Worm (Caenorhabditis elegans) whole organism, young adult: Measurements from ENCODE around the gene clec-21.
"Not testable (repeated sequence)": the region's sequence is repeated elsewhere in the genome, so short reads cannot be mapped to it uniquely, and the experiment has no call there.

Source experiments
- B0019.2 ChIP-seq: fragments of 200-800 bp; sonication (Bioruptor generic); conservative IDR thresholded peaks from 2 replicates; pipeline ENCODE4 v1.3.6; 2022; ENCODE audit warnings: missing genetic modification reagents, missing genetic modification characterization, missing compliant biosample characterization
- C06A6.2 ChIP-seq: fragments of 200-800 bp; sonication (Bioruptor generic); conservative IDR thresholded peaks from 2 replicates; pipeline ENCODE4 v1.3.6; 2022; ENCODE audit warnings: missing genetic modification characterization, missing compliant biosample characterization
- F10E7.11 ChIP-seq: sonication (generic microtip); optimal IDR thresholded peaks from 2 replicates; lab custom pipeline; 2017; ENCODE audit warnings: mild to moderate bottlenecking, missing genetic modification characterization, moderate library complexity, missing compliant biosample characterization
- F22D6.2 ChIP-seq: sonication (generic microtip); optimal IDR thresholded peaks from 2 replicates; lab custom pipeline; 2016; ENCODE audit warnings: mild to moderate bottlenecking, missing genetic modification characterization, missing compliant biosample characterization
- F52B5.7 ChIP-seq: sonication (generic microtip); optimal IDR thresholded peaks from 2 replicates; lab custom pipeline; 2016; ENCODE audit warnings: mild to moderate bottlenecking, missing genetic modification characterization, missing compliant biosample characterization
- F55B11.4 ChIP-seq: sonication (generic microtip); optimal IDR thresholded peaks from 2 replicates; lab custom pipeline; 2016; ENCODE audit warnings: missing compliant biosample characterization, missing genetic modification characterization, borderline replicate concordance; ENCODE audit not compliant: insufficient read depth
- F57C9.4 ChIP-seq: sonication (generic microtip); optimal IDR thresholded peaks from 2 replicates; lab custom pipeline; 2017; ENCODE audit warnings: mild to moderate bottlenecking, missing genetic modification characterization, missing compliant biosample characterization
- K11D2.4 ChIP-seq: fragments of 200-800 bp; sonication (Bioruptor generic); IDR thresholded peaks from 2 replicates; pipeline ENCODE4 v1.3.6; 2022; ENCODE audit warnings: missing genetic modification reagents, missing genetic modification characterization, missing compliant biosample characterization
- T07F8.4 ChIP-seq: sonication (generic microtip); optimal IDR thresholded peaks from 2 replicates; lab custom pipeline; 2016; ENCODE audit warnings: mild to moderate bottlenecking, missing genetic modification characterization, moderate library complexity, missing compliant biosample characterization
- Y95B8A.8 ChIP-seq: fragments of 200-800 bp; sonication (Bioruptor generic); IDR thresholded peaks from 2 replicates; pipeline ENCODE4 v1.3.6; 2022; ENCODE audit warnings: missing genetic modification reagents, missing genetic modification characterization, missing compliant biosample characterization
- ZK185.1 ChIP-seq: sonication (generic microtip); optimal IDR thresholded peaks from 2 replicates; lab custom pipeline; 2016; ENCODE audit warnings: mild to moderate bottlenecking, missing genetic modification characterization, missing compliant biosample characterization; ENCODE audit not compliant: poor library complexity, severe bottlenecking
- ama-1 ChIP-seq, 3 experiments: fragments of 150-350 bp in 1 of 3; sonication (generic microtip) in 2 of 3; optimal IDR thresholded peaks; 2 replicates each; lab custom pipeline; 2014 to 2018; ENCODE audit warnings: missing biosample characterization in 2 of 3, missing genetic modification characterization in 2 of 3, missing genetic modification reagents in 2 of 3
- aptf-2 ChIP-seq: fragments of 200-800 bp; sonication (Bioruptor generic); conservative IDR thresholded peaks from 2 replicates; pipeline ENCODE4 v1.3.6; 2022; ENCODE audit warnings: missing genetic modification reagents, missing genetic modification characterization, missing compliant biosample characterization
- athp-1 ChIP-seq: sonication (generic microtip); optimal IDR thresholded peaks from 2 replicates; lab custom pipeline; 2017; ENCODE audit warnings: mild to moderate bottlenecking, missing genetic modification characterization, missing compliant biosample characterization
- attf-5 ChIP-seq: fragments of 200-800 bp; sonication (Bioruptor generic); optimal IDR thresholded peaks from 2 replicates; lab custom pipeline; 2018; ENCODE audit warnings: mild to moderate bottlenecking, missing genetic modification characterization, missing compliant biosample characterization
- bed-1 ChIP-seq: fragments of 200-800 bp; sonication (Bioruptor generic); IDR thresholded peaks from 2 replicates; pipeline ENCODE4 v1.3.6; 2022; ENCODE audit warnings: missing genetic modification reagents, missing genetic modification characterization, missing compliant biosample characterization
- cebp-2 ChIP-seq: fragments of 200-800 bp; sonication (Bioruptor generic); IDR thresholded peaks from 2 replicates; pipeline ENCODE4 v1.3.6; 2022; ENCODE audit warnings: missing genetic modification characterization, missing compliant biosample characterization
- ceh-100 ChIP-seq: fragments of 200-800 bp; sonication (Bioruptor generic); IDR thresholded peaks from 2 replicates; pipeline ENCODE4 v1.3.6; 2022; ENCODE audit warnings: missing genetic modification reagents, missing genetic modification characterization, missing compliant biosample characterization
- chd-7 ChIP-seq: sonication (generic microtip); optimal IDR thresholded peaks from 2 replicates; lab custom pipeline; 2016; ENCODE audit warnings: mild to moderate bottlenecking, missing genetic modification characterization, moderate library complexity, missing compliant biosample characterization
- dpl-1 ChIP-seq: fragments of 150-350 bp; optimal IDR thresholded peaks from 2 replicates; lab custom pipeline; 2014; ENCODE audit warnings: missing biosample characterization, missing genetic modification reagents, missing genetic modification characterization
- egrh-3 ChIP-seq: fragments of 200-800 bp; sonication (Bioruptor generic); IDR thresholded peaks from 2 replicates; pipeline ENCODE4 v1.3.6; 2022; ENCODE audit warnings: missing genetic modification reagents, missing genetic modification characterization, missing compliant biosample characterization
- ekl-4 ChIP-seq: fragments of 200-800 bp; sonication (Bioruptor generic); IDR thresholded peaks from 2 replicates; pipeline ENCODE4 v1.3.6; 2022; ENCODE audit warnings: missing genetic modification reagents, missing genetic modification characterization, missing compliant biosample characterization
- him-1 ChIP-seq: sonication (generic microtip); optimal IDR thresholded peaks from 2 replicates; lab custom pipeline; 2016; ENCODE audit warnings: missing genotype, missing genetic modification reagents, missing genetic modification characterization, missing compliant biosample characterization
- hrde-1 ChIP-seq: sonication (generic microtip); optimal IDR thresholded peaks from 2 replicates; lab custom pipeline; 2016; ENCODE audit warnings: missing genetic modification characterization, mild to moderate bottlenecking, missing compliant biosample characterization, moderate library complexity, missing genotype, missing genetic modification reagents, borderline replicate concordance
- let-607 ChIP-seq, 2 experiments: fragments of 200-800 bp in 1 of 2; sonication (Bioruptor generic) in 1 of 2; sonication (generic microtip) in 1 of 2; optimal IDR thresholded peaks; 2 replicates each; lab custom pipeline; 2016 to 2018; ENCODE audit warnings: mild to moderate bottlenecking in 2 of 2, missing compliant biosample characterization in 2 of 2, missing genetic modification characterization in 2 of 2, moderate library complexity in 2 of 2, missing genotype in 1 of 2
- lin-26 ChIP-seq: fragments of 200-800 bp; sonication (Bioruptor generic); IDR thresholded peaks from 2 replicates; pipeline ENCODE4 v1.3.6; 2022; ENCODE audit warnings: missing genetic modification reagents, missing genetic modification characterization, missing compliant biosample characterization
- lin-35 ChIP-seq, 3 experiments: fragments of 150-350 bp in 2 of 3; sonication (generic microtip) in 1 of 3; optimal IDR thresholded peaks; 2 replicates each; lab custom pipeline; 2014 to 2018; ENCODE audit warnings: missing biosample characterization in 3 of 3, missing genetic modification characterization in 3 of 3, missing genetic modification reagents in 3 of 3
- madf-10 ChIP-seq: sonication (generic microtip); optimal IDR thresholded peaks from 2 replicates; lab custom pipeline; 2016; ENCODE audit warnings: mild to moderate bottlenecking, missing genetic modification characterization, missing compliant biosample characterization
- madf-3 ChIP-seq: fragments of 200-800 bp; sonication (Bioruptor generic); IDR thresholded peaks from 2 replicates; pipeline ENCODE4 v1.3.6; 2022; ENCODE audit warnings: missing genetic modification reagents, missing genetic modification characterization, missing compliant biosample characterization
- nhr-179 ChIP-seq: sonication (generic microtip); optimal IDR thresholded peaks from 2 replicates; lab custom pipeline; 2016; ENCODE audit warnings: mild to moderate bottlenecking, missing genetic modification characterization, missing compliant biosample characterization
- nhr-90 ChIP-seq: sonication (generic microtip); optimal IDR thresholded peaks from 2 replicates; lab custom pipeline; 2016; ENCODE audit warnings: missing genotype, mild to moderate bottlenecking, missing genetic modification characterization, missing compliant biosample characterization
- rcor-1 ChIP-seq: fragments of 200-800 bp; sonication (Bioruptor generic); IDR thresholded peaks from 2 replicates; pipeline ENCODE4 v1.3.6; 2022; ENCODE audit warnings: missing genetic modification reagents, missing genetic modification characterization, missing compliant biosample characterization
- rec-8 ChIP-seq, 2 experiments: sonication (generic microtip); optimal IDR thresholded peaks; 2 replicates each; lab custom pipeline; 2016; ENCODE audit warnings: mild to moderate bottlenecking in 2 of 2, missing genetic modification characterization in 2 of 2, missing genetic modification reagents in 2 of 2, missing genotype in 2 of 2, missing biosample characterization in 1 of 2, missing compliant biosample characterization in 1 of 2, moderate library complexity in 1 of 2
- sea-2 ChIP-seq: fragments of 200-800 bp; sonication (Bioruptor generic); IDR thresholded peaks from 2 replicates; pipeline ENCODE4 v1.3.6; 2022; ENCODE audit warnings: missing genetic modification characterization, missing compliant biosample characterization
- somi-1 ChIP-seq: fragments of 200-800 bp; sonication (Bioruptor generic); optimal IDR thresholded peaks from 2 replicates; lab custom pipeline; 2018; ENCODE audit warnings: mild to moderate bottlenecking, missing genetic modification characterization, missing compliant biosample characterization
- sptf-2 ChIP-seq: fragments of 200-800 bp; sonication (Bioruptor generic); optimal IDR thresholded peaks from 2 replicates; lab custom pipeline; 2018; ENCODE audit warnings: mild to moderate bottlenecking, missing genetic modification characterization, missing compliant biosample characterization
- zfh-2 ChIP-seq: fragments of 200-800 bp; sonication (Bioruptor generic); conservative IDR thresholded peaks from 2 replicates; pipeline ENCODE4 v1.3.6; 2022; ENCODE audit warnings: missing genetic modification reagents, missing genetic modification characterization, missing compliant biosample characterization
- ztf-22 ChIP-seq: fragments of 200-800 bp; sonication (Bioruptor generic); optimal IDR thresholded peaks from 2 replicates; lab custom pipeline; 2018; ENCODE audit warnings: mild to moderate bottlenecking, missing genetic modification characterization, moderate library complexity, missing compliant biosample characterization

Gene clec-21

DNA sequence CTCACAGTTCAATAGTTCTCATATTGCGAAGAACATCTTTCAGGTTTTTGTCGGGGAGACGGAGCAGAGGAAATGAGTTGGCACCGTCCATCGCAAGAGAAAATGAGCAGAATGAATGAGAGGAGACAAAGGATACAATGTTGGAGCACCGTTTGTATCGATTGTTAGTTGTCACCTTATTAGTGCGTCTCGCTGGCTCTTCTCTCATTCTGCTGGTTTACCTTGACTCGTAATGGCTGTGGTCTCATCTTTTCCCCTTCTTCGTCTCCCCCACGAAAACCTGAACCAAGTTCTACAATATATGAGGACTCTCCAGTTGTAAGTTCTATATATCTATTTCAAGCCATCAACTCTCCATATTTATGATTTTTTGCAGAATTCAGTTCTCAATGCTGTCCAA is 27.8 kb downstream of the clec-21 start, which contains the start of the genes fbxb-54 and fbxb-50:
Gene fbxb-54, minus strand, starts transcription at position 101 of the 400 bp plus-strand sequence.
Gene fbxb-50, plus strand, starts transcription at position 227 of the 400 bp plus-strand sequence.
- not testable (repeated sequence) for TF ChIP-seq lin-26 (GFP tag; lab: Robert Waterston, UW); lin-35 (GFP tag; optimal IDR thresholded peaks at IDR 0.05; lab: Kevin White, UChicago); F22D6.2 (tag; lab: Kevin White, UChicago)

DNA sequence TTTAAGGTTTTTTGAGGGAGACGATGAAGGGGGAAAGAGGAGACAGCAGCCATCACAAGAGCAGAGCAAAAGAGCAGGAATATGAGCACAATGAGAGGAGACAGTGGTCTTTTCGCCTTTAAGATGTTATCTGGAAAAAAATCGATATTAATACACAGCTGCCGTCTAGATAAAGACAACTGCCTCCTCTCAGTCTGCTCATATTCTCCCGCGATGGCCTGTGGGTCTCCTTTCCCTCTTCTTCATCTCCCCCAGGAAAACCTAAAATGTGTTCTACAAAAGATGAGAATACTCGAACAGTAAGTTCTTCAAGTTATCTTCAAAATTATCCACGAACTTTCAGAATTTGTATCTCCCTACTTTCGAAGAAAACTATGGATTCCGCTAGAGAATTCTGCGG is 33.5 kb downstream of the clec-21 start, which contains the start of the genes fbxb-52 and fbxb-51:
Gene fbxb-52, minus strand, starts transcription at position 101 of the 400 bp plus-strand sequence.
Gene fbxb-51, plus strand, starts transcription at position 212 of the 400 bp plus-strand sequence.
- no peak for TF ChIP-seq F52B5.7 (tag; lab: Kevin White, UChicago)
- no peak for TF ChIP-seq sptf-2 (GFP tag; lab: Kevin White, UChicago)
- no peak for TF ChIP-seq ceh-100 (GFP tag; lab: Robert Waterston, UW)
- no peak for TF ChIP-seq aptf-2
- no peak for TF ChIP-seq madf-10 (tag; lab: Kevin White, UChicago)
- TF ChIP-seq K11D2.4: no peak
- TF ChIP-seq bed-1 (GFP tag; lab: Robert Waterston, UW): no peak

DNA sequence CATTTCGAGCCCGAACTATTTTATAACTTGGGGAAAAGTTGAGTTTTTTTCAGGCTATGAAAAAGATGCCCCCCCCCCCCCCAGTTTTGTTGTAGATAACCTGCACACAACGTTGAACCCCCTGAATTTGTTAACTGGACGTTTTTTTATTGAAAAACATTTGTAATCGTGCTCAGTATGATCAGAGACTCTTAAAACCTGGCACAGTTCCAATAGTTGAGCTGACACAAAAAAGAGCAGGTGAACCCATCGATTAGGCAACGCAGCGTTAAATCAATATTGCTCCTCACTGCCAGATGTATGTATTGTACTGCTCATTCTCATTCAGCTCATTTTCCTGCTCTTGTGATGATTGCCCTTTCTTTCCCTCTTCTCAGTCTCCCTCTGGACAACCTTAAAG is 38.4 kb downstream of the clec-21 start, which contains the start of gene K05F6.12:
Gene K05F6.12, plus strand, starts transcription at position 301 of the 400 bp plus-strand sequence.
- TF ChIP-seq zfh-2 (no peak), Y95B8A.8 (GFP tag; lab: Robert Waterston, UW) (no peak), hrde-1 (tag; lab: Kevin White, UChicago) (no peak), chd-7 (tag; lab: Kevin White, UChicago) (no peak), cebp-2 (GFP tag; lab: Robert Waterston, UW) (no peak), B0019.2 (no peak), nhr-90 (tag; lab: Kevin White, UChicago) (no peak)
- TF ChIP-seq, all 124 proteins: peak for 0

DNA sequence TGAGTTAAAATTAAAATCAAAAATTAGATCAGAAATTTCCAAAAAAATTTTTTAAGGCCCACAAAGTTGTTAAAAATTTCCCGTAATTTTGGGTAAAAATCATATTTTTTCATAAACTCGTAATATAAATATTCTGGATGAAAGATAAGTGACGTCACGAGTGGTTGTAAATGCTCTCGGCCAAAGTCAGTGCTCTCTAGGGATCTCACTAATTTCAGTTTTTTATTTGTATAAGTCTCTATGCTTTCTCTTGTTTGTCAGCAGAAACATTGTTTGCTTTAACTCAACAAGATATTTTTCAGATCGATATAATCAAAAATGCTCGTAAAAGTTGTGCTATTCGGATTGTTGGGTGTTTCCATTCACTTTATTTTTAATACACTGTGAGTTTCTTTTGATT is 40.9 kb downstream of the clec-21 start, which contains the start of gene K05F6.4:
Gene K05F6.4, plus strand, starts transcription at position 301 of the 400 bp plus-strand sequence.
- not testable (repeated sequence) for TF ChIP-seq athp-1; F10E7.11 (tag; lab: Kevin White, UChicago); hrde-1 (tag; lab: Kevin White, UChicago)

- TF ChIP-seq F55B11.4 (tag; lab: Kevin White, UChicago); attf-5 (GFP tag; lab: Kevin White, UChicago); F57C9.4: not testable (repeated sequence)
Observed at ce11 chrII:1540628-1541027, 43.4 kb downstream of the clec-21 start, which contains the start of gene poml-4. poml-4 (plus strand) TSS chrII:1540928.

- TF ChIP-seq let-607 (tag; optimal IDR thresholded peaks at IDR 0.05; lab: Kevin White, UChicago): no peak
- TF ChIP-seq sea-2 (GFP tag; lab: Robert Waterston, UW): no peak
- no peak for TF ChIP-seq somi-1 (GFP tag; lab: Kevin White, UChicago)
- TF ChIP-seq ZK185.1 (tag; lab: Kevin White, UChicago): no peak
- TF ChIP-seq T07F8.4 (tag; lab: Kevin White, UChicago): no peak
- TF ChIP-seq hrde-1 (tag; lab: Kevin White, UChicago): no peak
- no peak for TF ChIP-seq ekl-4 (GFP tag; lab: Robert Waterston, UW)
- no peak for TF ChIP-seq ztf-22 (GFP tag; lab: Kevin White, UChicago)
- no peak for TF ChIP-seq dpl-1 (GFP tag; lab: Kevin White, UChicago)
- no peak for TF ChIP-seq nhr-179 (tag; lab: Kevin White, UChicago)
- no peak for TF ChIP-seq madf-3 (GFP tag; lab: Robert Waterston, UW)
- no peak for TF ChIP-seq F55B11.4 (tag; lab: Kevin White, UChicago)
- no peak for TF ChIP-seq rcor-1 (GFP tag; lab: Robert Waterston, UW)
- TF ChIP-seq rec-8 (tag; optimal IDR thresholded peaks at IDR 0.05; lab: Kevin White, UChicago): no peak
- no peak for TF ChIP-seq C06A6.2 (GFP tag; lab: Robert Waterston, UW)
- no peak for TF ChIP-seq ama-1 (optimal IDR thresholded peaks at IDR 0.05; lab: Kevin White, UChicago)
- TF ChIP-seq ama-1 (GFP tag; optimal IDR thresholded peaks at IDR 0.05; lab: Kevin White, UChicago): no peak
- TF ChIP-seq him-1 (tag; lab: Kevin White, UChicago): no peak
- TF ChIP-seq egrh-3: no peak
Observed at ce11 chrII:1538589-1538988, 45.5 kb downstream of the clec-21 start, which contains the start of gene fbxb-44. fbxb-44 (plus strand) TSS chrII:1538889.
